Worm (Caenorhabditis elegans): ENCODE measurements around the gene srw-76.

Gene srw-76

DNA sequence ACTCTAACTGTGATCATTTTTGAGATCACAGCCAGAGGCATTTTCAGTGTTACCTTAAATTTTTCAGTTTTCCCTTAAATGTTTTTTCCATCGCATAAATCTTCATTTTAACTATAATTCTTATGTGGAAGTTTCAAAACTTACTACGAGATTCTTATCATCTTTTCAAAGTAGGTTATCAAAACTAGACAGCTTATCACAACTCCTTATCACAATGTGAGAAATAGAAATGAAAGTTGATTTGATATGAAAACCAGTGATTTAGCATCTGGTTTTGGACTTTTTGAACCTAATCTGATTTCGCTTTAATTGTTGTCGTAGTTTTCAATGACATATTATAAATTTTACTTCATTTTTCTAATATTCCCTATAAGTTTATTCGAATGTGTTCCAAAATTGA, 2.2 kb downstream of the srw-76 start, which contains the start of gene mltn-11:
Gene mltn-11, plus strand, starts transcription at position 276 of the 400 bp plus-strand sequence.
- TF ChIP-seq F13C5.2 (tag; optimal IDR thresholded peaks at IDR 0.05): no peak
- TF ChIP-seq ceh-36 (tag; optimal IDR thresholded peaks at IDR 0.05): no peak
- no peak for TF ChIP-seq pes-1 (GFP tag; IDR thresholded peaks at IDR 0.05)
- no peak for TF ChIP-seq hnd-1 (tag; optimal IDR thresholded peaks at IDR 0.05)
- no peak for TF ChIP-seq hmbx-1 (tag; optimal IDR thresholded peaks at IDR 0.05)
- no peak for TF ChIP-seq hmg-4 (GFP tag; optimal IDR thresholded peaks at IDR 0.05)
- TF ChIP-seq ets-7 (tag; optimal IDR thresholded peaks at IDR 0.05): no peak
- no peak for TF ChIP-seq ama-1 (optimal IDR thresholded peaks at IDR 0.05)
- TF ChIP-seq flt-1 (GFP tag; IDR thresholded peaks at IDR 0.05): no peak
- no peak for TF ChIP-seq tbx-11 (GFP tag; IDR thresholded peaks at IDR 0.05)
- TF ChIP-seq aly-1 (tag; optimal IDR thresholded peaks at IDR 0.05): no peak
- TF ChIP-seq tbx-37 (GFP tag; conservative IDR thresholded peaks at IDR 0.05): no peak
- TF ChIP-seq tra-4 (tag; optimal IDR thresholded peaks at IDR 0.05): no peak
- TF ChIP-seq sea-1 (GFP tag; conservative IDR thresholded peaks at IDR 0.05): no peak
- no peak for TF ChIP-seq B0310.2 (tag; optimal IDR thresholded peaks at IDR 0.05)
- TF ChIP-seq ceh-13 (GFP tag; optimal IDR thresholded peaks at IDR 0.05): no peak

DNA sequence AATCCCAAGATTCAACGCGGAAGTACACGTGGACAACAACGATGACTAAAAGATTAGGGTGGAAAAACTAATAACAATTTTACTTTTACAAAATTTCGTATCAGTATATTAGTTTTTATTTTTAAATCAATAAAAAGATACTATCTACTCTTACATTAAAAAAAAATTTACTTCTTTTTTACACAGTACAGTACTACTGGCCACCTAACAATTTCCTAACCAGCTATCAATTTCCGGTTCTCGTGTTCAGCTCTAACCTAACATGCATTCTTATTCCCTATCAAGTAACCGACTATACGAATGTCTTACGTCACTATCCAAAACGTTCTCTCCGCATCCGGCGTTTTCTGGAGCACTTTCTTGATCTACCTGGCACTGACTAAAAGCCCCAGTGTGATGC, 8.5 kb downstream of the srw-76 start, which contains the start of gene srd-21:
Gene srd-21, plus strand, starts transcription at position 301 of the 400 bp plus-strand sequence.
- TF ChIP-seq scrt-1 (GFP tag; IDR thresholded peaks at IDR 0.05): no peak
- TF ChIP-seq ceh-36 (tag; optimal IDR thresholded peaks at IDR 0.05): no peak
- no peak for TF ChIP-seq ama-1 (optimal IDR thresholded peaks at IDR 0.05)
- no peak for TF ChIP-seq hnd-1 (tag; optimal IDR thresholded peaks at IDR 0.05)
- no peak for TF ChIP-seq tbx-37 (GFP tag; conservative IDR thresholded peaks at IDR 0.05)
- TF ChIP-seq flt-1 (GFP tag; IDR thresholded peaks at IDR 0.05): no peak
- TF ChIP-seq hmbx-1 (tag; optimal IDR thresholded peaks at IDR 0.05): no peak
- no peak for TF ChIP-seq tra-4 (tag; optimal IDR thresholded peaks at IDR 0.05)
- TF ChIP-seq tbx-11 (GFP tag; IDR thresholded peaks at IDR 0.05): no peak
- no peak for TF ChIP-seq B0310.2 (tag; optimal IDR thresholded peaks at IDR 0.05)
- TF ChIP-seq ceh-13 (GFP tag; optimal IDR thresholded peaks at IDR 0.05): no peak
- no peak for TF ChIP-seq hmg-4 (GFP tag; optimal IDR thresholded peaks at IDR 0.05)
- TF ChIP-seq sea-1 (GFP tag; conservative IDR thresholded peaks at IDR 0.05): no peak

DNA sequence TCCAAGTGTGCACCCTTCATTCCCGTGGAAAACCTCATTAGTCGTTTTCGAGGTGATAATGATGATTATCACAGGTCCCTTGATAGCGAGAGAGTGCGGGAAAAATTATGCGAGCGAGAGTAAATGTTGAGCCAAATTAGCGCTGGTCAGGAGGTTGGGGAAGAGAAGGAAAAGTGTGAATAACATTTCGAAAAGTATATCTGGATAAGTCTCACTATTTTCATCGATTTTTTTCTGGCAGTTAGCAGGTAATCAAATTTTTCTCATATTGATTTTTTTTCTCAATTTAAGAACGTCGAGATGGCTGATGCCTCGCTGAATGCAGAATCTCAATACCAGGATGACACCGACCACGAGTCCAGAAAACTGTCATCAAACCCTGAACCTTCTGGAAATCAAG, 9.1 kb downstream of the srw-76 start, which contains the start of gene W06G6.2:
Gene W06G6.2, plus strand, starts transcription at position 301 of the 400 bp plus-strand sequence.
- TF ChIP-seq ama-1 (optimal IDR thresholded peaks at IDR 0.05) (no peak), F13C5.2 (tag; optimal IDR thresholded peaks at IDR 0.05) (no peak), tra-4 (tag; optimal IDR thresholded peaks at IDR 0.05) (no peak)

DNA sequence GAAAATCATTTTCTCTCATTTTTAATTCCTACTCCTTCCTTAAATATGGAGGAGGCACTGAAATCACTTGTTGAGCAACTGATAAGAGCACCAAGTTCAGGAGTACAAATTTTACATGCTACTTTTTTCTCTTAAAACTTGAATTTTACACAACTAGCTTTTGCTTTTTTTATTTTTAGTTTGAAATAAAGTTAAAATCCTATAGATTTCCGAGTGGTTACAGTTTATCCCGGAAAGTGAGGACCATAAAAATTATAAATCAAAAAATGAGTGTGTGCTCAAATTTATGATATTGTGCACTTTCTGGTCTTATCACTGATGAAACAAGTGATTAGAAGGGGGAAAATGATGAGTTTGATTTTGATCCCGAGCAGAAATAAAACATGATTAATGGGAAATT, 10.1 kb downstream of the srw-76 start, which contains the start of gene oac-53:
Gene oac-53, minus strand, starts transcription at position 9 of the 400 bp plus-strand sequence.
- TF ChIP-seq hnd-1 (tag; optimal IDR thresholded peaks at IDR 0.05) (no peak), aly-1 (tag; optimal IDR thresholded peaks at IDR 0.05) (no peak), hmg-4 (GFP tag; optimal IDR thresholded peaks at IDR 0.05) (no peak), scrt-1 (GFP tag; IDR thresholded peaks at IDR 0.05) (no peak), F13C5.2 (tag; optimal IDR thresholded peaks at IDR 0.05) (no peak), hmbx-1 (tag; optimal IDR thresholded peaks at IDR 0.05) (no peak), pes-1 (GFP tag; IDR thresholded peaks at IDR 0.05) (no peak), ama-1 (optimal IDR thresholded peaks at IDR 0.05) (no peak), B0310.2 (tag; optimal IDR thresholded peaks at IDR 0.05) (no peak), tbx-11 (GFP tag; IDR thresholded peaks at IDR 0.05) (no peak), ceh-13 (GFP tag; optimal IDR thresholded peaks at IDR 0.05) (no peak), ceh-36 (tag; optimal IDR thresholded peaks at IDR 0.05) (no peak), tra-4 (tag; optimal IDR thresholded peaks at IDR 0.05) (no peak), flt-1 (GFP tag; IDR thresholded peaks at IDR 0.05) (no peak), sea-1 (GFP tag; conservative IDR thresholded peaks at IDR 0.05) (no peak)

DNA sequence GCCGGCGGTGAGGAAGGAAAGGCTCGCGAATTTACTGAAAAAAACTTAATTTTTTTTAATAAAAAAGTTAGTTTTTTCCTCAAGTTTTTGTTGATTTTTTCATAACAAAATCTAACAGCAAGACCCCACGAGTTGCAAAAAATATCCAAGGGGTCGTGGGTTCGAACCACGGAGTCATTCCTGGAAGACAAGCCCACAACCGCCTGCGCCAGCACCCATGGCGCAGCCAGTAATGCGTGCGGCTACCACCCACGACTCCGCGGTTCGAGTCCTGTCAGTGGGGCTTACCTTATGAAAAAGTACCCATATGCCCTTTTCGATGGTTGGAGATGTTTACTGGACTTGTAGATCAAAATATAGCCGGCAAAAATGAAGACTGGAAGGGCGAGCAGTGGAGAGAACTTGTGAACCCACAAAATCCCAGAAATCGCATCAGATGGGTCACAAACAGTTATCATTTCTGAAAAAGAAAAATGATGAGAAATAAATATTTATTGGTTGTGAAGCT, 15.3 kb downstream of the srw-76 start, which contains the start of gene Y70C5A.2:
Gene Y70C5A.2, minus strand, starts transcription at position 458 of the 508 bp plus-strand sequence.
- TF ChIP-seq sea-1 (GFP tag; conservative IDR thresholded peaks at IDR 0.05): no peak
- no peak for TF ChIP-seq ets-7 (tag; optimal IDR thresholded peaks at IDR 0.05)
- no peak for TF ChIP-seq hnd-1 (tag; optimal IDR thresholded peaks at IDR 0.05)
- TF ChIP-seq ama-1 (optimal IDR thresholded peaks at IDR 0.05): no peak
- no peak for TF ChIP-seq ceh-13 (GFP tag; optimal IDR thresholded peaks at IDR 0.05)
- TF ChIP-seq F13C5.2 (tag; optimal IDR thresholded peaks at IDR 0.05): no peak
- TF ChIP-seq hmg-4 (GFP tag; optimal IDR thresholded peaks at IDR 0.05): no peak
- TF ChIP-seq flt-1 (GFP tag; IDR thresholded peaks at IDR 0.05): no peak
- TF ChIP-seq ceh-36 (tag; optimal IDR thresholded peaks at IDR 0.05): no peak

DNA sequence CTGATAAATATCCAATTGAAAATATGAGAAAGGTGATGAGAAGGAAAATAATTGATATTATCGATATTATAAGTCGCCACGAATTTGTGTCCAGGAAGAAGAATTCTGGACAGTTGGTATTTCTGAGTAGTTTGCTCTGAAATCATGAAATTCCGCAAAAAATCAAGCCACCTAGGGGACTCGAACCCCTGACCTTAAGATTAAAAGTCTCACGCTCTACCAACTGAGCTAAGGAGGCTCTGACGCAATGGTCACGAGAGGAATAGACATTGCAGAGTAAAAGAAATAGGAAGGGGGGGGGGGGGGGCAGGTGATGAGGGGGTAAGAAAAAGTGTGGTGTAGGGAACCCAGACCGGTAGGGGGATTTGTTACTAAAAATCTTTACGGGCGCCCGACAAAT, 16.2 kb downstream of the srw-76 start:
- TF ChIP-seq ceh-13 (GFP tag; optimal IDR thresholded peaks at IDR 0.05): peak; percentile 51
- TF ChIP-seq ama-1 (optimal IDR thresholded peaks at IDR 0.05): no peak
- no peak for TF ChIP-seq ets-7 (tag; optimal IDR thresholded peaks at IDR 0.05)
- TF ChIP-seq B0310.2 (tag; optimal IDR thresholded peaks at IDR 0.05): peak; percentile 8
- TF ChIP-seq pes-1 (GFP tag; IDR thresholded peaks at IDR 0.05): peak; percentile 84
- no peak for TF ChIP-seq hmbx-1 (tag; optimal IDR thresholded peaks at IDR 0.05)
- peak; percentile 79 for TF ChIP-seq flt-1 (GFP tag; IDR thresholded peaks at IDR 0.05)
- peak; percentile 75 for TF ChIP-seq ceh-36 (tag; optimal IDR thresholded peaks at IDR 0.05)
- TF ChIP-seq hmg-4 (GFP tag; optimal IDR thresholded peaks at IDR 0.05): no peak
- peak; percentile 56 for TF ChIP-seq tbx-37 (GFP tag; conservative IDR thresholded peaks at IDR 0.05)
- peak; percentile 75 for TF ChIP-seq tbx-11 (GFP tag; IDR thresholded peaks at IDR 0.05)
- peak; percentile 65; the same call in 1 of the 2 replicates for TF ChIP-seq sea-1 (GFP tag; conservative IDR thresholded peaks at IDR 0.05)
- peak; percentile 35 for TF ChIP-seq F13C5.2 (tag; optimal IDR thresholded peaks at IDR 0.05)
- 0 out of 2 replicates have a peak, but pooled peaks have one; percentile 58 for TF ChIP-seq scrt-1 (GFP tag; IDR thresholded peaks at IDR 0.05)
- TF ChIP-seq tra-4 (tag; optimal IDR thresholded peaks at IDR 0.05): no peak
- no peak for TF ChIP-seq hnd-1 (tag; optimal IDR thresholded peaks at IDR 0.05)
- peak; percentile 20 for TF ChIP-seq aly-1 (tag; optimal IDR thresholded peaks at IDR 0.05)

DNA sequence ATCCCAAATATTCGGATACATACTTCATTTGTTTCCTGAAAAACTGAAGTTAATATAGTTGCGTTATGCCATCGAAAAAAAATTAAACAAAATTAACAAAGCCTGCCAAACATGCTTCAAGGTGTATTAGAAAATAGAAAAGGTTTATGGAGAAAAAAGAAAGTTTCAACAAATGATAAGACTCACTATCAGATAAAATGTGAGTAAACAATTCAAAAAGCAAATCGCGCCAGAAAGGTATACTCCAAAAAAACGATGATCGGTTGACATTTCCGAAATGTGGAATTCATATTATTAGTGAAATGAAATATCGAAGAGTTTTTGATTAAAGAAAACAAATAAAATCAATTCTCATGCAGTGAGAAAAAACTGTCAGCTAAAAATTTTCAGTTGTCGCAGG, 17.2 kb downstream of the srw-76 start, which contains the start of gene Y70C5A.3:
Gene Y70C5A.3, minus strand, starts transcription at position 50 of the 400 bp plus-strand sequence.
- TF ChIP-seq tbx-37 (GFP tag; conservative IDR thresholded peaks at IDR 0.05): no peak
- TF ChIP-seq hmg-4 (GFP tag; optimal IDR thresholded peaks at IDR 0.05): no peak
- TF ChIP-seq tbx-11 (GFP tag; IDR thresholded peaks at IDR 0.05): no peak
- TF ChIP-seq ceh-13 (GFP tag; optimal IDR thresholded peaks at IDR 0.05): no peak
